Worm (Caenorhabditis elegans): ENCODE measurements around the gene srbc-27.
A peak's percentile ranks its signal among the peaks of the same experiment; 100 is the strongest.
"Not testable (repeated sequence)": the region's sequence is repeated elsewhere in the genome, so short reads cannot be mapped to it uniquely, and the experiment has no call there.

Gene srbc-27

ce11 chrV:17430903-17431302 is at the start of gene srbc-27:
srbc-27 (plus strand) TSS chrV:17431203.
- TF ChIP-seq ZK546.5 (tag; optimal IDR thresholded peaks at IDR 0.05) (no peak), mab-5 (tag; optimal IDR thresholded peaks at IDR 0.05) (no peak)

- no peak for TF ChIP-seq lin-39 (tag; optimal IDR thresholded peaks at IDR 0.05)
- TF ChIP-seq alr-1 (tag; optimal IDR thresholded peaks at IDR 0.05) = no peak
- no peak for TF ChIP-seq lin-11 (tag; optimal IDR thresholded peaks at IDR 0.05)
- TF ChIP-seq Y55F3AM.14 (GFP tag; optimal IDR thresholded peaks at IDR 0.05) = no peak
- no peak for TF ChIP-seq nhr-23 (tag; optimal IDR thresholded peaks at IDR 0.05)
- TF ChIP-seq nhr-25 (tag; optimal IDR thresholded peaks at IDR 0.05) = no peak
- TF ChIP-seq ama-1 (optimal IDR thresholded peaks at IDR 0.05) = no peak
- TF ChIP-seq R02D3.7 (tag; optimal IDR thresholded peaks at IDR 0.05) = no peak
- TF ChIP-seq sem-4 (tag; optimal IDR thresholded peaks at IDR 0.05) = no peak
- TF ChIP-seq unc-55 (GFP tag; optimal IDR thresholded peaks at IDR 0.05) = no peak
- no peak for TF ChIP-seq snpc-4 (tag; optimal IDR thresholded peaks at IDR 0.05)
- no peak for TF ChIP-seq mab-5 (tag; optimal IDR thresholded peaks at IDR 0.05)
- no peak for TF ChIP-seq F13H6.1 (tag; optimal IDR thresholded peaks at IDR 0.05)
- TF ChIP-seq lsy-2 (tag; optimal IDR thresholded peaks at IDR 0.05) = no peak
- TF ChIP-seq zag-1 (tag; optimal IDR thresholded peaks at IDR 0.05) = no peak
- TF ChIP-seq gmeb-1 (tag; optimal IDR thresholded peaks at IDR 0.05) = no peak
- TF ChIP-seq unc-39 (tag; optimal IDR thresholded peaks at IDR 0.05) = no peak
- no peak for TF ChIP-seq peb-1 (tag; optimal IDR thresholded peaks at IDR 0.05)
- TF ChIP-seq ceh-16 (tag; optimal IDR thresholded peaks at IDR 0.05) = no peak
- no peak for TF ChIP-seq elt-3 (tag; optimal IDR thresholded peaks at IDR 0.05)
Measured at ce11 chrV:17395374-17395773, 35.6 kb upstream of the srbc-27 start, which contains the start of gene srh-120. srh-120 (plus strand) TSS chrV:17395674.

ce11 chrV:17409955-17410354 is 21.0 kb upstream of the srbc-27 start, which contains the start of gene srh-132:
srh-132 (plus strand) TSS chrV:17410255.
- not testable (repeated sequence) for TF ChIP-seq lin-39, skn-1, ceh-82 (tag; optimal IDR thresholded peaks at IDR 0.05)

ce11 chrV:17414951-17415350 is 16.1 kb upstream of the srbc-27 start, which contains the start of gene T27C5.12:
T27C5.12 (plus strand) TSS chrV:17415251.
- TF ChIP-seq blmp-1 (tag; optimal IDR thresholded peaks at IDR 0.05; ENCODE audit: insufficient read depth) = no peak
- TF ChIP-seq ztf-11 (tag; optimal IDR thresholded peaks at IDR 0.05) = no peak
- no peak for TF ChIP-seq nhr-25 (tag; optimal IDR thresholded peaks at IDR 0.05)
- no peak for TF ChIP-seq zag-1 (tag; optimal IDR thresholded peaks at IDR 0.05)
- no peak for TF ChIP-seq nhr-23 (tag; optimal IDR thresholded peaks at IDR 0.05)
- TF ChIP-seq skn-1 (tag; optimal IDR thresholded peaks at IDR 0.05) = no peak
- no peak for TF ChIP-seq gmeb-1 (tag; optimal IDR thresholded peaks at IDR 0.05)
- TF ChIP-seq nhr-12 (tag; optimal IDR thresholded peaks at IDR 0.05) = no peak
- TF ChIP-seq ztf-4 (tag; optimal IDR thresholded peaks at IDR 0.05) = no peak
- no peak for TF ChIP-seq snpc-4 (tag; optimal IDR thresholded peaks at IDR 0.05)
- TF ChIP-seq ZK546.5 (tag; optimal IDR thresholded peaks at IDR 0.05) = no peak
- no peak for TF ChIP-seq fos-1 (tag; optimal IDR thresholded peaks at IDR 0.05)
- TF ChIP-seq egl-27 (tag; optimal IDR thresholded peaks at IDR 0.05) = no peak
- TF ChIP-seq sma-3 (GFP tag; optimal IDR thresholded peaks at IDR 0.05) = no peak
- TF ChIP-seq ceh-82 (tag; optimal IDR thresholded peaks at IDR 0.05) = no peak
- no peak for TF ChIP-seq ceh-16 (tag; optimal IDR thresholded peaks at IDR 0.05)
- no peak for TF ChIP-seq mdl-1 (tag; optimal IDR thresholded peaks at IDR 0.05)

DNA sequence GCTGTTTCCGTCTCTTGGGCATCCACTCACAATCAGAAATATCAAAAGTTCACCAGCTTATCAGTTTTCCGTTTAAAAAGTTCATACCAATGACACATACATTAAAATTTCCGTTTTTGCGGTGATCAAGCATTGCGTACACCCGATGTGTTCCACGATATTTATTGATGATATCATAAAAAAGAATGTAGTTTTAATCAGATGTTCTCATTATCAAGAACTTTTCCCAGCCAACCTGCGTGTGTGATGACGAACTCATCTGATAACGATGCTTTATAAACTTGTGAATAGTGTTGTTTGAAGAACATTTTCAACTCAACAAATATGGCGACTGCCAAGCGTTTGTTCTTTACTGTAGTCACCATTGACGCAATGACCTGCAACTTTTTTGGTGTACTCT is 14.2 kb upstream of the srbc-27 start, which contains the start of gene clc-21:
Gene clc-21 (plus strand): TSS at position 301 of the 400 bp plus-strand sequence.
- TF ChIP-seq alr-1 (tag; optimal IDR thresholded peaks at IDR 0.05) = no peak
- no peak for TF ChIP-seq gmeb-1 (tag; optimal IDR thresholded peaks at IDR 0.05)
- peak; percentile 35 for TF ChIP-seq fos-1 (tag; optimal IDR thresholded peaks at IDR 0.05)
- no peak for TF ChIP-seq F13H6.1 (tag; optimal IDR thresholded peaks at IDR 0.05)
- TF ChIP-seq ceh-82 (tag; optimal IDR thresholded peaks at IDR 0.05) = no peak
- no peak for TF ChIP-seq sma-9 (GFP tag; optimal IDR thresholded peaks at IDR 0.05)
- TF ChIP-seq sma-9 (tag; optimal IDR thresholded peaks at IDR 0.05) = no peak

DNA sequence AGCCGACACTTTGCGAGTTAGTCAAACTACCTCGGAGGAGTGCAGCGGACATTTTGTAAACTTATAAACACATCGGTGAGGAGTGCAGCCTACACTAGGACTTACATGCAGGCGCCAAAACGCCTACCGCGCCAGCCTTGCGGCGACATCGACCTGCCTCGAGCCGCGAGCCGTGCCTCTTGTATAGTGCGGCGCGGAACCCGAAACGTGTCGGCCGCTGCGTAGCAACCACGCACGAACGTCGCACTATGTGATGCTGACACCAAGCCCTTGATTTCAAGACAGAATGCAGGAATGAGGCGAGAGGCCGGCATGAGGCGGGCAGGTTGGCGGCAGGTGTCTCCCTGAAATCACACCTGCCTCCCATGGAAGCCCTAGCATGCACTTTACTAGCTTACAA is 1.7 kb upstream of the srbc-27 start:
- TF ChIP-seq ztf-4 (tag; optimal IDR thresholded peaks at IDR 0.05) = no peak
- TF ChIP-seq gmeb-1 (tag; optimal IDR thresholded peaks at IDR 0.05) = no peak
- TF ChIP-seq nhr-77 (tag; optimal IDR thresholded peaks at IDR 0.05) = no peak
- TF ChIP-seq nhr-12 (tag; optimal IDR thresholded peaks at IDR 0.05) = no peak
- no peak for TF ChIP-seq nhr-25 (tag; optimal IDR thresholded peaks at IDR 0.05)
- no peak for TF ChIP-seq ZK546.5 (tag; optimal IDR thresholded peaks at IDR 0.05)
- TF ChIP-seq nhr-129 (tag; optimal IDR thresholded peaks at IDR 0.05) = no peak
- TF ChIP-seq dmd-4 (tag; optimal IDR thresholded peaks at IDR 0.05) = no peak
- TF ChIP-seq F13H6.1 (tag; optimal IDR thresholded peaks at IDR 0.05) = no peak
- TF ChIP-seq unc-39 (tag; optimal IDR thresholded peaks at IDR 0.05) = no peak
- no peak for TF ChIP-seq nhr-11 (tag; optimal IDR thresholded peaks at IDR 0.05)
- TF ChIP-seq peb-1 (tag; optimal IDR thresholded peaks at IDR 0.05) = no peak
- TF ChIP-seq ceh-82 (tag; optimal IDR thresholded peaks at IDR 0.05) = no peak
- no peak for TF ChIP-seq Y55F3AM.14 (GFP tag; optimal IDR thresholded peaks at IDR 0.05)
- TF ChIP-seq aly-2 (tag; optimal IDR thresholded peaks at IDR 0.05) = no peak
- TF ChIP-seq ama-1 (optimal IDR thresholded peaks at IDR 0.05) = no peak
- no peak for TF ChIP-seq mdl-1 (tag; optimal IDR thresholded peaks at IDR 0.05)
- TF ChIP-seq C34F6.9 (tag; optimal IDR thresholded peaks at IDR 0.05) = no peak
- TF ChIP-seq ztf-11 (tag; optimal IDR thresholded peaks at IDR 0.05) = no peak
- TF ChIP-seq lsy-2 (tag; optimal IDR thresholded peaks at IDR 0.05) = no peak
